Worm (Caenorhabditis elegans) whole organism, early embryonic: ENCODE measurements around the gene C14E2.5.
A peak's percentile ranks its signal among the peaks of the same experiment; 100 is the strongest.

Experiments
- B0310.2 ChIP-seq: sonication (generic microtip); optimal IDR thresholded peaks from 2 replicates; lab custom pipeline; 2016; ENCODE audit warnings: mild to moderate bottlenecking, missing genetic modification characterization, missing compliant biosample characterization
- F13C5.2 ChIP-seq: sonication (generic microtip); optimal IDR thresholded peaks from 2 replicates; lab custom pipeline; 2017; ENCODE audit warnings: mild to moderate bottlenecking, missing genetic modification characterization, inconsistent platforms, missing compliant biosample characterization
- aly-1 ChIP-seq: sonication (generic microtip); optimal IDR thresholded peaks from 2 replicates; lab custom pipeline; 2016; ENCODE audit warnings: missing genetic modification characterization, missing compliant biosample characterization
- ama-1 ChIP-seq: fragments of 150-350 bp; optimal IDR thresholded peaks from 2 replicates; lab custom pipeline; 2014
- ceh-13 ChIP-seq: fragments of 200-800 bp; sonication (Bioruptor generic); optimal IDR thresholded peaks from 2 replicates; lab custom pipeline; 2018; ENCODE audit warnings: mild to moderate bottlenecking, missing genetic modification characterization, missing compliant biosample characterization
- ceh-36 ChIP-seq: sonication (generic microtip); optimal IDR thresholded peaks from 2 replicates; lab custom pipeline; 2016; ENCODE audit warnings: missing genetic modification characterization, inconsistent platforms, missing compliant biosample characterization
- ets-7 ChIP-seq: sonication (generic microtip); optimal IDR thresholded peaks from 2 replicates; lab custom pipeline; 2016; ENCODE audit warnings: missing genotype, missing genetic modification characterization, missing compliant biosample characterization
- flt-1 ChIP-seq: fragments of 200-800 bp; sonication (Bioruptor generic); IDR thresholded peaks from 2 replicates; pipeline ENCODE4 v1.3.6; 2022; ENCODE audit warnings: missing genetic modification characterization, missing compliant biosample characterization
- hmbx-1 ChIP-seq: sonication (generic microtip); optimal IDR thresholded peaks from 2 replicates; lab custom pipeline; 2016; ENCODE audit warnings: mild to moderate bottlenecking, missing genetic modification characterization, missing compliant biosample characterization
- hmg-4 ChIP-seq: fragments of 200-800 bp; sonication (Bioruptor generic); optimal IDR thresholded peaks from 2 replicates; lab custom pipeline; 2018; ENCODE audit warnings: mild to moderate bottlenecking, missing genetic modification characterization, missing compliant biosample characterization
- hnd-1 ChIP-seq: sonication (generic microtip); optimal IDR thresholded peaks from 2 replicates; lab custom pipeline; 2016; ENCODE audit warnings: missing genetic modification characterization, missing compliant biosample characterization
- pes-1 ChIP-seq: fragments of 200-800 bp; sonication (Bioruptor generic); IDR thresholded peaks from 2 replicates; pipeline ENCODE4 v1.3.6; 2022; ENCODE audit warnings: missing genetic modification reagents, missing genetic modification characterization, missing compliant biosample characterization
- scrt-1 ChIP-seq: fragments of 200-800 bp; sonication (Bioruptor generic); IDR thresholded peaks from 2 replicates; pipeline ENCODE4 v1.3.6; 2022; ENCODE audit warnings: missing genetic modification characterization, missing compliant biosample characterization
- sea-1 ChIP-seq: fragments of 200-800 bp; sonication (Bioruptor generic); conservative IDR thresholded peaks from 2 replicates; pipeline ENCODE4 v1.3.6; 2022; ENCODE audit warnings: missing genetic modification characterization, missing compliant biosample characterization
- tbx-11 ChIP-seq: fragments of 200-800 bp; sonication (Bioruptor generic); IDR thresholded peaks from 2 replicates; pipeline ENCODE4 v1.3.6; 2022; ENCODE audit warnings: missing genetic modification characterization, missing compliant biosample characterization
- tbx-37 ChIP-seq: fragments of 200-800 bp; sonication (Bioruptor generic); conservative IDR thresholded peaks from 2 replicates; pipeline ENCODE4 v1.3.6; 2022; ENCODE audit warnings: missing genetic modification reagents, missing genetic modification characterization, missing compliant biosample characterization
- tra-4 ChIP-seq: sonication (generic microtip); optimal IDR thresholded peaks from 2 replicates; lab custom pipeline; 2017; ENCODE audit warnings: missing genetic modification characterization, missing compliant biosample characterization

The C14E2.5 gene

DNA sequence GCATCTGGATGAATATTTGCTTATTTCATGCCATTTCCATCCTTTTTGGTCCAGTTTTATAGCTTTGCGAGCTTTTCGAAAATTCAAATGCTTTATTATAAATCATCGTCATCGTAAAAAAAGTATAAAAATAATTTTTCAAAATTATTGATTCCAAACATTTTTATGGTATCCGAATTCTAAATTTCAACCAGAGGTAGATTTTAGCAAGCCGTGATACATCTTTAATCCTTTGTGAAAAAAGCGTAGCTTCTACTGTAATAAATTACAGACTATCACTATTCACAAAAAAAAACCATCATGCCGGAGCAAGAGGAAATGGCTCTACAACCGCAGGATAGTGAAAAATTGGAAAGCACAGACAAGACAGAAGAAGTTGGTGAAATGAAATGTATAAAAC lies 1.0 kb upstream of the C14E2.5 start, which contains the start of gene C14E2.1:
Gene C14E2.1, plus strand, starts transcription at position 301 of the 400 bp plus-strand sequence.
- TF ChIP-seq sea-1 (GFP tag; lab: Robert Waterston, UW), result no peak
- no peak for TF ChIP-seq ama-1
- TF ChIP-seq scrt-1, result no peak
- TF ChIP-seq hnd-1, result no peak
- no peak for TF ChIP-seq tra-4 (tag; lab: Kevin White, UChicago)
- TF ChIP-seq tbx-11 (GFP tag; lab: Robert Waterston, UW), result no peak
- no peak for TF ChIP-seq hmbx-1
- no peak for TF ChIP-seq F13C5.2 (tag; lab: Kevin White, UChicago)
- no peak for TF ChIP-seq flt-1 (GFP tag; lab: Robert Waterston, UW)
- TF ChIP-seq aly-1 (tag; lab: Kevin White, UChicago), result no peak
- no peak for TF ChIP-seq hmg-4 (GFP tag; lab: Kevin White, UChicago)

DNA sequence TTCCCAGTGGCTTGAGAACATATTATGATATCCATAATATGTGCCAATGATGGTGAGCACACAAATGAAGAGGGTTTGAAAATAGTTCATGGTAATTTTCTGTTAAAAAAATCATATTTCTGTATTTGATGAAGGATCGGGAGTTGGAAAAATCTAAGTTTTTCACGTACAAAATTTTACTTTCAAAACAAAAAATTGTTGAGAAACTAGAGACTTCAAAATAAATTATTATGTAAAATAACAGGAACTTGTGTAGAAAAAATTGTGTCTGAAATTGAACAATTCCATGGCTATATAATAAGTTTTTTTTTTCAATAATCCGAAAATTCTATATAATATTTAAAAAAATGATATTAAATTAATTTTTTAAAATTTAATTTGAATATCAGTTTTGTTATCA lies 3.9 kb downstream of the C14E2.5 start, which contains the start of gene C14E2.4:
Gene C14E2.4, minus strand, starts transcription at position 101 of the 400 bp plus-strand sequence.
- TF ChIP-seq tra-4 (tag; lab: Kevin White, UChicago), result no peak

DNA sequence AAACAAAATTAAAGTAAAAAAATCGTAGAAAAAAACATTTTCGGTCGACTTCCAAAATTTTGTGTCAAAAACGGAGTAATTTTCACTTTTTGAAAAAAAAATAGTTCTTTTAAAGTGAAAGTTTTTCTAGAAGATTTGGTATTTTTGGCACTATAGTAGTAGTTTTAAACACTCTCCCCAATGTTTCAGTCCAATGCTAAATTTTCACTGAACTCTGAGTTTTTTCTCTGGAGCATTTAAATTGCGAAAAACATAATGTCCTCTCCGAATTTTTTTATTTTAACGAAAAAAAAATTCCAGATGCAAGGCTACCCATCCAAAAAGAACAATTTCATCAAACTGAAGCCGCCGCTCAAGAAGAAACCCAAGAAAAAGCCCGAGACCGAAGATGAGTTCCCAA lies 9.0 kb downstream of the C14E2.5 start, which contains the start of gene C14E2.7:
Gene C14E2.7, plus strand, starts transcription at position 301 of the 400 bp plus-strand sequence.
- TF ChIP-seq tbx-37 (GFP tag; lab: Robert Waterston, UW), result no peak
- TF ChIP-seq ets-7 (tag; lab: Kevin White, UChicago), result no peak
- no peak for TF ChIP-seq flt-1 (GFP tag; lab: Robert Waterston, UW)
- no peak for TF ChIP-seq scrt-1
- TF ChIP-seq tra-4 (tag; lab: Kevin White, UChicago), result no peak
- no peak for TF ChIP-seq pes-1 (GFP tag; lab: Robert Waterston, UW)
- TF ChIP-seq hmbx-1, result no peak
- no peak for TF ChIP-seq ceh-13
- no peak for TF ChIP-seq B0310.2 (tag; lab: Kevin White, UChicago)
- no peak for TF ChIP-seq hmg-4 (GFP tag; lab: Kevin White, UChicago)
- no peak for TF ChIP-seq sea-1 (GFP tag; lab: Robert Waterston, UW)
- TF ChIP-seq hnd-1, result no peak
- no peak for TF ChIP-seq tbx-11 (GFP tag; lab: Robert Waterston, UW)
- TF ChIP-seq ama-1, result no peak
- TF ChIP-seq aly-1 (tag; lab: Kevin White, UChicago), result no peak
- no peak for TF ChIP-seq ceh-36
- TF ChIP-seq F13C5.2 (tag; lab: Kevin White, UChicago), result no peak

DNA sequence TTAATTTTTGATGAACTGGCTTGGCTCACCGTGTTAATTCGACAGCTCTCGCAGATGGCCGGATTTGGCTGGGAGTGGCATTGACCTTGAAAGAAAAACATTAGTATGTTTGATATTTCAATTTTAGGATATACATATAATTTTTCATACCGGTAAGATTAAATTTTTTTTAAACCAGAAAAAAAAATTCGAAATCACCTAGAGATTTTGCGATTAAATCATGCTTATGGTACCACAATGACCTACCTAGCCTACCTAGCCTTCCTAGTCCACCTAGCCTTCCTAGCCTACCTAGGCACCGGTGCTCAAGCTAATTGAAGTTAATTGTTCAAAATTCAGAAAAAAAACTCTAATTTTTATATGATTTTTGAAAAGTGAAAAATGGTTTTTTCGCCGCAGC lies 13.7 kb downstream of the C14E2.5 start, which contains the start of gene C14E2.3:
Gene C14E2.3, minus strand, starts transcription at position 101 of the 400 bp plus-strand sequence.
- TF ChIP-seq tra-4 (tag; lab: Kevin White, UChicago) (no peak), tbx-11 (GFP tag; lab: Robert Waterston, UW) (no peak), hmg-4 (GFP tag; lab: Kevin White, UChicago) (no peak), sea-1 (GFP tag; lab: Robert Waterston, UW) (no peak), F13C5.2 (tag; lab: Kevin White, UChicago) (no peak), hmbx-1 (no peak), pes-1 (GFP tag; lab: Robert Waterston, UW) (no peak)

ce11 chrX:1800980-1801506 lies 24.1 kb downstream of the C14E2.5 start, which contains the start of gene C14E2.11:
C14E2.11 (plus strand) TSS chrX:1801456.
- peak; percentile 31 for TF ChIP-seq hmg-4 (GFP tag; lab: Kevin White, UChicago)
- TF ChIP-seq hmbx-1, result no peak
- TF ChIP-seq tra-4 (tag; lab: Kevin White, UChicago), result no peak
- no peak for TF ChIP-seq aly-1 (tag; lab: Kevin White, UChicago)
- no peak for TF ChIP-seq F13C5.2 (tag; lab: Kevin White, UChicago)
- no peak for TF ChIP-seq ceh-13

ce11 chrX:1798543-1798942 lies 26.6 kb downstream of the C14E2.5 start:
- TF ChIP-seq hnd-1 (no peak), tbx-11 (GFP tag; lab: Robert Waterston, UW) (no peak), flt-1 (GFP tag; lab: Robert Waterston, UW) (no peak), tbx-37 (GFP tag; lab: Robert Waterston, UW) (no peak), B0310.2 (tag; lab: Kevin White, UChicago) (no peak), hmbx-1 (no peak), ets-7 (tag; lab: Kevin White, UChicago) (no peak), ama-1 (no peak), F13C5.2 (tag; lab: Kevin White, UChicago) (no peak), scrt-1 (no peak), tra-4 (tag; lab: Kevin White, UChicago) (no peak), pes-1 (GFP tag; lab: Robert Waterston, UW) (no peak), hmg-4 (GFP tag; lab: Kevin White, UChicago) (no peak), ceh-36 (no peak), sea-1 (GFP tag; lab: Robert Waterston, UW) (no peak), ceh-13 (no peak), aly-1 (tag; lab: Kevin White, UChicago) (no peak)

DNA sequence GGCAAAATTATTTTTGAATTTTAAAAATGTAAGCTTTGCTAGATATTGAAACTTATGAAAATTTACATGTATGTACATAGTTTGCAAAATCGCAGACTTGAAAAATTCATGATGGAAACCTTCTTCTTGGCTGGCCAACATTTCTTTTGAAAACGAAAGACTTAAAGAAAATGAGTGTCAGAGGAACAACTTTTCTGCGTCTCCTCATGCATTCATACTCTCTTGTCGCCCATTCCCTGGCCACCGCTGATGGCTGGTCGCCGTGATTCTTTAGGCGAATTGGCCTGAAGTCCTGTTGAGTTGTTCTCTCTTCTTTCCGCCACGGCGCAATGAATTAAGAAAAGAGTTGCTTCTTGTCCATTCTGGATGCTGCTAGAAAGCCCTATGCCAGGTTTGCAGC lies 29.1 kb downstream of the C14E2.5 start:
- TF ChIP-seq ama-1 (no peak), hmbx-1 (no peak), sea-1 (GFP tag; lab: Robert Waterston, UW) (no peak), aly-1 (tag; lab: Kevin White, UChicago) (no peak), tbx-37 (GFP tag; lab: Robert Waterston, UW) (no peak), scrt-1 (no peak), tra-4 (tag; lab: Kevin White, UChicago) (no peak), ets-7 (tag; lab: Kevin White, UChicago) (no peak)

ce11 chrX:1791095-1791494 lies 34.0 kb downstream of the C14E2.5 start:
- TF ChIP-seq hnd-1 (no peak), sea-1 (GFP tag; lab: Robert Waterston, UW) (no peak), tbx-37 (GFP tag; lab: Robert Waterston, UW) (no peak), ama-1 (no peak), scrt-1 (no peak)
